Worm (Caenorhabditis elegans) whole organism, young adult: Measurements from ENCODE around the gene T08A11.1.

Experiments
- B0336.3 ChIP-seq: fragments of 200-800 bp; sonication (Bioruptor generic); IDR thresholded peaks from 2 replicates; pipeline ENCODE4 v1.3.6; 2022; ENCODE audit warnings: missing genetic modification characterization, missing compliant biosample characterization
- C06A6.2 ChIP-seq: fragments of 200-800 bp; sonication (Bioruptor generic); conservative IDR thresholded peaks from 2 replicates; pipeline ENCODE4 v1.3.6; 2022; ENCODE audit warnings: missing genetic modification characterization, missing compliant biosample characterization
- F23B12.7 ChIP-seq: sonication (generic microtip); optimal IDR thresholded peaks from 2 replicates; lab custom pipeline; 2017; ENCODE audit warnings: missing genetic modification characterization, mild to moderate bottlenecking, missing compliant biosample characterization, antibody characterized with exemption, moderate library complexity; ENCODE audit not compliant: insufficient read depth
- F39B2.1 ChIP-seq: fragments of 200-800 bp; sonication (Bioruptor generic); IDR thresholded peaks from 2 replicates; pipeline ENCODE4 v1.3.6; 2022; ENCODE audit warnings: missing genetic modification reagents, missing genetic modification characterization, missing compliant biosample characterization
- F57A8.1 ChIP-seq: fragments of 200-800 bp; sonication (Bioruptor generic); optimal IDR thresholded peaks from 2 replicates; lab custom pipeline; 2018; ENCODE audit warnings: mild to moderate bottlenecking, missing genetic modification characterization, moderate library complexity, missing compliant biosample characterization
- K11D2.4 ChIP-seq: fragments of 200-800 bp; sonication (Bioruptor generic); IDR thresholded peaks from 2 replicates; pipeline ENCODE4 v1.3.6; 2022; ENCODE audit warnings: missing genetic modification reagents, missing genetic modification characterization, missing compliant biosample characterization
- K12H6.12 ChIP-seq: fragments of 200-800 bp; sonication (Bioruptor generic); optimal IDR thresholded peaks from 2 replicates; lab custom pipeline; 2018; ENCODE audit warnings: mild to moderate bottlenecking, missing genetic modification characterization, missing compliant biosample characterization
- Y53G8AR.9 ChIP-seq: fragments of 200-800 bp; sonication (Bioruptor generic); conservative IDR thresholded peaks from 2 replicates; pipeline ENCODE4 v1.3.6; 2022; ENCODE audit warnings: missing genetic modification reagents, missing genetic modification characterization, missing compliant biosample characterization
- Y56A3A.18 ChIP-seq: fragments of 200-800 bp; sonication (Bioruptor generic); IDR thresholded peaks from 2 replicates; pipeline ENCODE4 v1.3.6; 2022; ENCODE audit warnings: missing genetic modification reagents, missing genetic modification characterization, missing compliant biosample characterization
- ZK185.1 ChIP-seq: sonication (generic microtip); optimal IDR thresholded peaks from 2 replicates; lab custom pipeline; 2016; ENCODE audit warnings: mild to moderate bottlenecking, missing genetic modification characterization, missing compliant biosample characterization; ENCODE audit not compliant: poor library complexity, severe bottlenecking
- atf-7 ChIP-seq: sonication (generic microtip); optimal IDR thresholded peaks from 2 replicates; lab custom pipeline; 2017; ENCODE audit warnings: mild to moderate bottlenecking, missing genetic modification characterization, missing compliant biosample characterization
- attf-3 ChIP-seq: fragments of 200-800 bp; sonication (Bioruptor generic); conservative IDR thresholded peaks from 2 replicates; pipeline ENCODE4 v1.3.6; 2022; ENCODE audit warnings: missing genetic modification reagents, missing genetic modification characterization, missing compliant biosample characterization
- attf-5 ChIP-seq: fragments of 200-800 bp; sonication (Bioruptor generic); optimal IDR thresholded peaks from 2 replicates; lab custom pipeline; 2018; ENCODE audit warnings: mild to moderate bottlenecking, missing genetic modification characterization, missing compliant biosample characterization
- cebp-1 ChIP-seq, 2 experiments: fragments of 200-800 bp in 1 of 2; sonication (Bioruptor generic) in 1 of 2; sonication (generic microtip) in 1 of 2; IDR thresholded peaks in 1 of 2; optimal IDR thresholded peaks in 1 of 2; 2 replicates each; pipeline versions ENCODE4 v1.3.6 to Lab custom; 2017 to 2022; ENCODE audit warnings: missing compliant biosample characterization in 2 of 2, missing genetic modification characterization in 2 of 2, mild to moderate bottlenecking in 1 of 2, missing genetic modification reagents in 1 of 2, moderate library complexity in 1 of 2
- cebp-2 ChIP-seq: fragments of 200-800 bp; sonication (Bioruptor generic); IDR thresholded peaks from 2 replicates; pipeline ENCODE4 v1.3.6; 2022; ENCODE audit warnings: missing genetic modification characterization, missing compliant biosample characterization
- ceh-100 ChIP-seq: fragments of 200-800 bp; sonication (Bioruptor generic); IDR thresholded peaks from 2 replicates; pipeline ENCODE4 v1.3.6; 2022; ENCODE audit warnings: missing genetic modification reagents, missing genetic modification characterization, missing compliant biosample characterization
- ceh-27 ChIP-seq: fragments of 200-800 bp; sonication (Bioruptor generic); optimal IDR thresholded peaks from 2 replicates; lab custom pipeline; 2018; ENCODE audit warnings: mild to moderate bottlenecking, missing genetic modification characterization, moderate library complexity, missing compliant biosample characterization
- chd-7 ChIP-seq: sonication (generic microtip); optimal IDR thresholded peaks from 2 replicates; lab custom pipeline; 2016; ENCODE audit warnings: mild to moderate bottlenecking, missing genetic modification characterization, moderate library complexity, missing compliant biosample characterization
- die-1 ChIP-seq: sonication (generic microtip); optimal IDR thresholded peaks from 2 replicates; lab custom pipeline; 2016; ENCODE audit warnings: missing genotype, mild to moderate bottlenecking, missing genetic modification characterization, missing compliant biosample characterization
- dox-1 ChIP-seq: fragments of 200-800 bp; sonication (Bioruptor generic); IDR thresholded peaks from 2 replicates; pipeline ENCODE4 v1.3.6; 2022; ENCODE audit warnings: missing genetic modification reagents, missing genetic modification characterization, missing compliant biosample characterization
- egl-44 ChIP-seq: fragments of 200-800 bp; sonication (Bioruptor generic); IDR thresholded peaks from 2 replicates; pipeline ENCODE4 v1.3.6; 2022; ENCODE audit warnings: missing genetic modification reagents, missing genetic modification characterization, missing compliant biosample characterization
- egrh-3 ChIP-seq: fragments of 200-800 bp; sonication (Bioruptor generic); IDR thresholded peaks from 2 replicates; pipeline ENCODE4 v1.3.6; 2022; ENCODE audit warnings: missing genetic modification reagents, missing genetic modification characterization, missing compliant biosample characterization
- him-1 ChIP-seq: sonication (generic microtip); optimal IDR thresholded peaks from 2 replicates; lab custom pipeline; 2016; ENCODE audit warnings: missing genotype, missing genetic modification reagents, missing genetic modification characterization, missing compliant biosample characterization
- hmg-1.2 ChIP-seq: fragments of 200-800 bp; sonication (Bioruptor generic); IDR thresholded peaks from 2 replicates; pipeline ENCODE4 v1.3.6; 2022; ENCODE audit warnings: missing genetic modification reagents, missing genetic modification characterization, missing compliant biosample characterization
- let-526 ChIP-seq: fragments of 200-800 bp; sonication (Bioruptor generic); IDR thresholded peaks from 2 replicates; pipeline ENCODE4 v1.3.6; 2022; ENCODE audit warnings: missing genetic modification reagents, missing genetic modification characterization, missing compliant biosample characterization
- let-607 ChIP-seq, 2 experiments: fragments of 200-800 bp in 1 of 2; sonication (Bioruptor generic) in 1 of 2; sonication (generic microtip) in 1 of 2; optimal IDR thresholded peaks; 2 replicates each; lab custom pipeline; 2016 to 2018; ENCODE audit warnings: mild to moderate bottlenecking in 2 of 2, missing compliant biosample characterization in 2 of 2, missing genetic modification characterization in 2 of 2, moderate library complexity in 2 of 2, missing genotype in 1 of 2
- lin-35 ChIP-seq, 3 experiments: fragments of 150-350 bp in 2 of 3; sonication (generic microtip) in 1 of 3; optimal IDR thresholded peaks; 2 replicates each; lab custom pipeline; 2014 to 2018; ENCODE audit warnings: missing biosample characterization in 3 of 3, missing genetic modification characterization in 3 of 3, missing genetic modification reagents in 3 of 3
- lin-40 ChIP-seq: sonication (generic microtip); optimal IDR thresholded peaks from 2 replicates; lab custom pipeline; 2016; ENCODE audit warnings: missing genetic modification characterization, mild to moderate bottlenecking, missing compliant biosample characterization, missing genotype, missing genetic modification reagents
- lin-54 ChIP-seq: fragments of 200-800 bp; sonication (Bioruptor generic); optimal IDR thresholded peaks from 2 replicates; lab custom pipeline; 2018; ENCODE audit warnings: mild to moderate bottlenecking, missing genetic modification characterization, missing compliant biosample characterization
- lir-1 ChIP-seq: fragments of 200-800 bp; sonication (Bioruptor generic); conservative IDR thresholded peaks from 2 replicates; pipeline ENCODE4 v1.3.6; 2022; ENCODE audit warnings: missing genetic modification reagents, missing genetic modification characterization, missing compliant biosample characterization
- madf-10 ChIP-seq: sonication (generic microtip); optimal IDR thresholded peaks from 2 replicates; lab custom pipeline; 2016; ENCODE audit warnings: mild to moderate bottlenecking, missing genetic modification characterization, missing compliant biosample characterization
- mcd-1 ChIP-seq: fragments of 200-800 bp; sonication (Bioruptor generic); IDR thresholded peaks from 2 replicates; pipeline ENCODE4 v1.3.6; 2022; ENCODE audit warnings: missing genetic modification reagents, missing genetic modification characterization, missing compliant biosample characterization
- mxl-1 ChIP-seq: sonication (generic microtip); optimal IDR thresholded peaks from 2 replicates; lab custom pipeline; 2016; ENCODE audit warnings: missing genetic modification characterization, missing compliant biosample characterization
- nfya-1 ChIP-seq: sonication (generic microtip); optimal IDR thresholded peaks from 2 replicates; lab custom pipeline; 2017; ENCODE audit warnings: antibody characterized with exemption, missing compliant biosample characterization, missing genetic modification characterization, borderline replicate concordance; ENCODE audit not compliant: insufficient read depth
- nfyb-1 ChIP-seq: fragments of 200-800 bp; sonication (Bioruptor generic); IDR thresholded peaks from 2 replicates; pipeline ENCODE4 v1.3.6; 2022; ENCODE audit warnings: missing genetic modification reagents, missing genetic modification characterization, missing compliant biosample characterization
- nhr-80 ChIP-seq: sonication (generic microtip); optimal IDR thresholded peaks from 2 replicates; lab custom pipeline; 2016; ENCODE audit warnings: missing genetic modification characterization, missing compliant biosample characterization
- nhr-90 ChIP-seq: sonication (generic microtip); optimal IDR thresholded peaks from 2 replicates; lab custom pipeline; 2016; ENCODE audit warnings: missing genotype, mild to moderate bottlenecking, missing genetic modification characterization, missing compliant biosample characterization
- rcor-1 ChIP-seq: fragments of 200-800 bp; sonication (Bioruptor generic); IDR thresholded peaks from 2 replicates; pipeline ENCODE4 v1.3.6; 2022; ENCODE audit warnings: missing genetic modification reagents, missing genetic modification characterization, missing compliant biosample characterization
- snpc-4 ChIP-seq, 5 experiments: fragments of 150-350 bp in 1 of 5; sonication (generic microtip) in 4 of 5; optimal IDR thresholded peaks; 2 replicates each; lab custom pipeline; 2014 to 2018; ENCODE audit warnings: missing genetic modification characterization in 5 of 5, missing biosample characterization in 3 of 5, antibody characterized with exemption in 2 of 5, mild to moderate bottlenecking in 2 of 5, missing compliant biosample characterization in 2 of 5, missing genotype in 2 of 5, moderate library complexity in 2 of 5, missing genetic modification reagents in 1 of 5
- somi-1 ChIP-seq: fragments of 200-800 bp; sonication (Bioruptor generic); optimal IDR thresholded peaks from 2 replicates; lab custom pipeline; 2018; ENCODE audit warnings: mild to moderate bottlenecking, missing genetic modification characterization, missing compliant biosample characterization
- tbp1 ChIP-seq: fragments of 200-800 bp; sonication (Bioruptor generic); optimal IDR thresholded peaks from 2 replicates; lab custom pipeline; 2018; ENCODE audit warnings: mild to moderate bottlenecking, missing genetic modification characterization, missing compliant biosample characterization
- zfh-2 ChIP-seq: fragments of 200-800 bp; sonication (Bioruptor generic); conservative IDR thresholded peaks from 2 replicates; pipeline ENCODE4 v1.3.6; 2022; ENCODE audit warnings: missing genetic modification reagents, missing genetic modification characterization, missing compliant biosample characterization
- ztf-18 ChIP-seq: sonication (generic microtip); optimal IDR thresholded peaks from 2 replicates; lab custom pipeline; 2016; ENCODE audit warnings: missing genotype, mild to moderate bottlenecking, missing genetic modification characterization, missing compliant biosample characterization
- ztf-3 ChIP-seq: fragments of 200-800 bp; sonication (Bioruptor generic); optimal IDR thresholded peaks from 2 replicates; lab custom pipeline; 2018; ENCODE audit warnings: mild to moderate bottlenecking, missing genetic modification characterization, missing compliant biosample characterization

The T08A11.1 gene

ce11 chrIII:4223668-4224127 is 39.2 kb downstream of the T08A11.1 start:
- TF ChIP-seq ztf-3 (GFP tag; lab: Kevin White, UChicago) (peak; percentile 4), cebp-2 (GFP tag; lab: Robert Waterston, UW) (no peak), Y56A3A.18 (GFP tag; lab: Robert Waterston, UW) (no peak), nfyb-1 (GFP tag; lab: Robert Waterston, UW) (peak; percentile 85), snpc-4 (GFP tag; optimal IDR thresholded peaks at IDR 0.05; lab: Kevin White, UChicago) (no peak), snpc-4 (tag; optimal IDR thresholded peaks at IDR 0.05; lab: Kevin White, UChicago) (peak in 2 of 4 experiments; percentile 35 to 60), Y53G8AR.9 (GFP tag; lab: Robert Waterston, UW) (0 out of 2 replicates have a peak, but pooled peaks have one; percentile 44), chd-7 (tag; lab: Kevin White, UChicago) (peak; percentile 74), attf-3 (GFP tag; lab: Robert Waterston, UW) (0 out of 2 replicates have a peak, but pooled peaks have one; percentile 18), egl-44 (GFP tag; lab: Robert Waterston, UW) (peak; percentile 63; the same call in 1 of the 2 replicates), K12H6.12 (tag; lab: Kevin White, UChicago) (peak; percentile 89), mxl-1 (tag; lab: Kevin White, UChicago) (no peak), zfh-2 (peak; percentile 96), F39B2.1 (GFP tag; lab: Robert Waterston, UW) (no peak), somi-1 (GFP tag; lab: Kevin White, UChicago) (peak; percentile 87), nhr-80 (peak; percentile 91), hmg-1.2 (GFP tag; lab: Robert Waterston, UW) (peak; percentile 81; the same call in 1 of the 2 replicates), lin-54 (GFP tag; lab: Kevin White, UChicago) (peak; percentile 41), let-526 (GFP tag; lab: Robert Waterston, UW) (0 out of 2 replicates have a peak, but pooled peaks have one; percentile 38), ztf-18 (tag; lab: Kevin White, UChicago) (peak; percentile 1), B0336.3 (GFP tag; lab: Robert Waterston, UW) (peak; percentile 76), rcor-1 (GFP tag; lab: Robert Waterston, UW) (no peak), ZK185.1 (peak; percentile 24), lir-1 (GFP tag; lab: Robert Waterston, UW) (0 out of 2 replicates have a peak, but pooled peaks have one; percentile 38), cebp-1 (GFP tag; IDR thresholded peaks at IDR 0.05; lab: Robert Waterston, UW) (no peak), cebp-1 (tag; optimal IDR thresholded peaks at IDR 0.05; lab: Kevin White, UChicago) (peak; percentile 79), ceh-100 (GFP tag; lab: Robert Waterston, UW) (no peak), tbp1 (peak; percentile 42), egrh-3 (GFP tag; lab: Robert Waterston, UW) (peak; percentile 49; the same call in 1 of the 2 replicates), attf-5 (peak; percentile 85), madf-10 (peak; percentile 43), let-607 (tag; optimal IDR thresholded peaks at IDR 0.05; lab: Kevin White, UChicago) (peak in 1 of 2 experiments; percentile 21), atf-7 (tag; lab: Kevin White, UChicago) (peak; percentile 58), nfya-1 (tag; lab: Kevin White, UChicago) (no peak), dox-1 (GFP tag; lab: Robert Waterston, UW) (peak; percentile 86), nhr-90 (tag; lab: Kevin White, UChicago) (peak; percentile 13), lin-40 (peak; percentile 82), lin-35 (GFP tag; optimal IDR thresholded peaks at IDR 0.05; lab: Kevin White, UChicago) (peak in 1 of 3 experiments; percentile 57), ceh-27 (peak; percentile 72), him-1 (tag; lab: Kevin White, UChicago) (no peak), mcd-1 (GFP tag; lab: Robert Waterston, UW) (0 out of 2 replicates have a peak, but pooled peaks have one; percentile 21), K11D2.4 (GFP tag; lab: Robert Waterston, UW) (peak; percentile 77; the same call in 1 of the 2 replicates), C06A6.2 (0 out of 2 replicates have a peak, but pooled peaks have one; percentile 38), F57A8.1 (no peak), F23B12.7 (tag; lab: Kevin White, UChicago) (peak; percentile 12), die-1 (peak; percentile 7)
